Worm (Caenorhabditis elegans) whole organism, late embryonic: Measurements from ENCODE around the gene Y50D4C.5.
A peak's percentile ranks its signal among the peaks of the same experiment; 100 is the strongest.

Experiments used
- pag-3 ChIP-seq: sonication (generic microtip); optimal IDR thresholded peaks from 2 replicates; lab custom pipeline; 2016; ENCODE audit warnings: missing compliant biosample characterization, missing genetic modification characterization, borderline replicate concordance
- unc-55 ChIP-seq: sonication (generic microtip); optimal IDR thresholded peaks from 2 replicates; lab custom pipeline; 2017; ENCODE audit warnings: missing biosample characterization, missing genetic modification reagents, missing genetic modification characterization

- no peak for TF ChIP-seq pag-3 (tag; lab: Kevin White, UChicago)
- TF ChIP-seq unc-55 (GFP tag; lab: Kevin White, UChicago), result peak; percentile 30
Measured at ce11 chrV:1049334-1049733, 45.8 kb upstream of the Y50D4C.5 start.
